Fruit fly (Drosophila melanogaster) whole organism, embryonic: ENCODE results near the gene CG6912.
A peak's percentile ranks its signal among the peaks of the same experiment; 100 is the strongest.

ENCODE experiments used
- B-H2 ChIP-seq: fragments of 200-800 bp; sonication (Bioruptor generic); optimal IDR thresholded peaks from 2 replicates; lab custom pipeline; 2018; ENCODE audit warnings: missing biosample characterization, mild to moderate bottlenecking, missing genetic modification characterization
- CG10366 ChIP-seq: fragments of 200-800 bp; sonication (Bioruptor generic); IDR thresholded peaks from 2 replicates; pipeline ENCODE4 v1.3.6; 2022; ENCODE audit warnings: missing biosample characterization, missing genetic modification characterization
- CG10543 ChIP-seq: fragments of 200-800 bp; sonication (Bioruptor generic); optimal IDR thresholded peaks from 3 replicates; lab custom pipeline; 2017; ENCODE audit warnings: missing biosample characterization, mild to moderate bottlenecking, missing genetic modification characterization, moderate library complexity
- CG11696 ChIP-seq: fragments of 200-800 bp; sonication (Bioruptor generic); IDR thresholded peaks from 2 replicates; pipeline ENCODE4 v1.3.6; 2022; ENCODE audit warnings: missing biosample characterization, missing genetic modification characterization
- CG14667 ChIP-seq: fragments of 200-800 bp; sonication (Bioruptor generic); IDR thresholded peaks from 2 replicates; pipeline ENCODE4 v1.3.6; 2022; ENCODE audit warnings: missing biosample characterization, missing genetic modification characterization
- CG15601 ChIP-seq: fragments of 200-800 bp; sonication (Bioruptor generic); optimal IDR thresholded peaks from 3 replicates; lab custom pipeline; 2019; ENCODE audit warnings: missing biosample characterization, mild to moderate bottlenecking, missing genetic modification characterization, moderate library complexity
- CG1602 ChIP-seq: fragments of 200-800 bp; sonication (Bioruptor generic); optimal IDR thresholded peaks from 3 replicates; lab custom pipeline; 2016; ENCODE audit warnings: missing biosample characterization, missing genetic modification characterization
- CG17568 ChIP-seq: fragments of 200-800 bp; sonication (Bioruptor generic); optimal IDR thresholded peaks from 2 replicates; lab custom pipeline; 2018; ENCODE audit warnings: missing biosample characterization, mild to moderate bottlenecking, missing genetic modification characterization, moderate library complexity
- CG18011 ChIP-seq: fragments of 200-800 bp; sonication (Bioruptor generic); optimal IDR thresholded peaks from 2 replicates; lab custom pipeline; 2017; ENCODE audit warnings: missing biosample characterization, missing genetic modification characterization, mild to moderate bottlenecking, moderate library complexity, missing genotype
- CG34422 ChIP-seq: fragments of 200-800 bp; sonication (Bioruptor generic); IDR thresholded peaks from 3 replicates; pipeline ENCODE4 v1.3.6; 2022; ENCODE audit warnings: missing biosample characterization, missing genetic modification characterization
- CG42726 ChIP-seq: fragments of 200-800 bp; sonication (Bioruptor generic); IDR thresholded peaks from 2 replicates; pipeline ENCODE4 v1.3.6; 2022; ENCODE audit warnings: missing biosample characterization, missing genetic modification characterization; ENCODE audit not compliant: partially characterized antibody
- CG4707 ChIP-seq: fragments of 200-800 bp; sonication (Bioruptor generic); optimal IDR thresholded peaks from 2 replicates; lab custom pipeline; 2018; ENCODE audit warnings: missing biosample characterization, mild to moderate bottlenecking, missing genetic modification characterization, moderate library complexity
- CG6654 ChIP-seq: fragments of 200-800 bp; sonication (Bioruptor generic); optimal IDR thresholded peaks from 2 replicates; lab custom pipeline; 2017; ENCODE audit warnings: missing biosample characterization, mild to moderate bottlenecking, missing genetic modification characterization
- CG9797 ChIP-seq: fragments of 200-800 bp; sonication (Bioruptor generic); optimal IDR thresholded peaks from 3 replicates; lab custom pipeline; 2018; ENCODE audit warnings: missing biosample characterization, mild to moderate bottlenecking, missing genetic modification characterization
- CTCF ChIP-seq: fragments of 200-800 bp; sonication (Bioruptor generic); optimal IDR thresholded peaks from 2 replicates; lab custom pipeline; 2017; ENCODE audit warnings: missing biosample characterization, mild to moderate bottlenecking, missing genetic modification characterization, moderate library complexity
- CkIIα-i1 ChIP-seq: fragments of 200-800 bp; sonication (Bioruptor generic); IDR thresholded peaks from 2 replicates; pipeline ENCODE4 v1.3.6; 2022; ENCODE audit warnings: missing biosample characterization, missing genetic modification characterization
- D19B ChIP-seq: fragments of 200-800 bp; sonication (Bioruptor generic); optimal IDR thresholded peaks from 2 replicates; lab custom pipeline; 2017; ENCODE audit warnings: missing biosample characterization, mild to moderate bottlenecking, missing genetic modification characterization
- Dip3 ChIP-seq: fragments of 200-800 bp; sonication (Bioruptor generic); optimal IDR thresholded peaks from 3 replicates; lab custom pipeline; 2016; ENCODE audit warnings: missing biosample characterization, missing genetic modification characterization
- E2f2 ChIP-seq: fragments of 200-800 bp; sonication (Bioruptor generic); IDR thresholded peaks from 2 replicates; pipeline ENCODE4 v1.3.6; 2022; ENCODE audit warnings: missing biosample characterization, missing genetic modification characterization
- ERR ChIP-seq: fragments of 200-800 bp; sonication (Bioruptor generic); optimal IDR thresholded peaks from 2 replicates; lab custom pipeline; 2016; ENCODE audit warnings: missing biosample characterization, missing genetic modification characterization
- Ets65A ChIP-seq: fragments of 200-800 bp; sonication (Bioruptor generic); peaks from one replicate; lab custom pipeline; 2016; ENCODE audit warnings: missing biosample characterization, missing genetic modification characterization
- HLH3B ChIP-seq: fragments of 200-800 bp; sonication (Bioruptor generic); IDR thresholded peaks from 2 replicates; pipeline ENCODE4 v1.3.6; 2022; ENCODE audit warnings: missing biosample characterization, missing genetic modification characterization
- HLHmδ ChIP-seq: fragments of 200-800 bp; sonication (Bioruptor generic); optimal IDR thresholded peaks from 2 replicates; lab custom pipeline; 2018; ENCODE audit warnings: missing biosample characterization, mild to moderate bottlenecking, missing genetic modification characterization, moderate library complexity
- HmgD ChIP-seq: fragments of 200-800 bp; sonication (Bioruptor generic); optimal IDR thresholded peaks from 3 replicates; lab custom pipeline; 2016; ENCODE audit warnings: missing biosample characterization, missing genetic modification characterization
- Hmr ChIP-seq: fragments of 200-800 bp; sonication (Bioruptor generic); optimal IDR thresholded peaks from 3 replicates; lab custom pipeline; 2017; ENCODE audit warnings: mild to moderate bottlenecking, missing biosample characterization, missing genetic modification reagents, missing genetic modification characterization
- Lim3 ChIP-seq: fragments of 200-800 bp; sonication (Bioruptor generic); IDR thresholded peaks from 2 replicates; pipeline ENCODE4 v1.3.6; 2022; ENCODE audit warnings: missing biosample characterization, missing genetic modification characterization
- NK7.1 ChIP-seq: fragments of 200-800 bp; sonication (Bioruptor generic); optimal IDR thresholded peaks from 3 replicates; lab custom pipeline; 2016; ENCODE audit warnings: missing biosample characterization, missing genetic modification characterization
- Nf-YA ChIP-seq: fragments of 200-800 bp; sonication (Bioruptor generic); IDR thresholded peaks from 2 replicates; pipeline ENCODE4 v1.3.6; 2022; ENCODE audit warnings: missing biosample characterization, missing genetic modification characterization
- Rx ChIP-seq: fragments of 200-800 bp; sonication (Bioruptor generic); IDR thresholded peaks from 2 replicates; pipeline ENCODE4 v1.3.6; 2022; ENCODE audit warnings: missing biosample characterization, missing genetic modification characterization
- Sry-δ ChIP-seq: fragments of 200-800 bp; sonication (Bioruptor generic); optimal IDR thresholded peaks from 2 replicates; lab custom pipeline; 2016; ENCODE audit warnings: missing biosample characterization, missing genetic modification characterization
- Usf ChIP-seq: fragments of 200-800 bp; sonication (Bioruptor generic); optimal IDR thresholded peaks from 2 replicates; lab custom pipeline; 2017; ENCODE audit warnings: missing genotype, missing biosample characterization, missing genetic modification characterization
- Vsx1 ChIP-seq: fragments of 200-800 bp; sonication (Bioruptor generic); optimal IDR thresholded peaks from 2 replicates; lab custom pipeline; 2017; ENCODE audit warnings: missing biosample characterization, mild to moderate bottlenecking, missing genetic modification characterization, missing genetic modification reagents
- Xbp1 ChIP-seq: fragments of 200-800 bp; sonication (Bioruptor generic); optimal IDR thresholded peaks from 3 replicates; lab custom pipeline; 2016; ENCODE audit warnings: missing biosample characterization, mild to moderate bottlenecking, missing genetic modification characterization
- ftz-f1 ChIP-seq: fragments of 200-800 bp; sonication (Bioruptor generic); optimal IDR thresholded peaks from 2 replicates; lab custom pipeline; 2016; ENCODE audit warnings: missing biosample characterization, missing genetic modification characterization
- gcm2 ChIP-seq: fragments of 200-800 bp; sonication (Bioruptor generic); optimal IDR thresholded peaks from 2 replicates; lab custom pipeline; 2016; ENCODE audit warnings: missing biosample characterization, missing genetic modification characterization
- grn ChIP-seq: fragments of 200-800 bp; sonication (Bioruptor generic); optimal IDR thresholded peaks from 3 replicates; lab custom pipeline; 2017; ENCODE audit warnings: missing biosample characterization, missing genetic modification characterization
- h ChIP-seq: fragments of >200 bp; optimal IDR thresholded peaks from 2 replicates; lab custom pipeline; 2017
- hth ChIP-seq: fragments of >200 bp; optimal IDR thresholded peaks from 2 replicates; lab custom pipeline; 2017; ENCODE audit warnings: inconsistent platforms
- insv ChIP-seq, 2 experiments: fragments of 200-800 bp; sonication (Bioruptor generic); optimal IDR thresholded peaks; 3 replicates each; lab custom pipeline; 2016 to 2018; ENCODE audit warnings: missing biosample characterization in 2 of 2, missing genetic modification characterization in 2 of 2
- lmd ChIP-seq: fragments of 200-800 bp; sonication (Bioruptor generic); IDR thresholded peaks from 2 replicates; pipeline ENCODE4 v1.3.6; 2022; ENCODE audit warnings: missing biosample characterization, missing genetic modification characterization
- mld ChIP-seq: fragments of 200-800 bp; sonication (Bioruptor generic); IDR thresholded peaks from 3 replicates; pipeline ENCODE4 v1.3.6; 2022; ENCODE audit warnings: missing biosample characterization, missing genetic modification characterization; ENCODE audit not compliant: partially characterized antibody
- nmo ChIP-seq: fragments of 200-800 bp; sonication (Bioruptor generic); optimal IDR thresholded peaks from 2 replicates; lab custom pipeline; 2018; ENCODE audit warnings: missing biosample characterization, mild to moderate bottlenecking, missing genetic modification characterization, moderate library complexity
- repo ChIP-seq: fragments of 200-800 bp; sonication (Bioruptor generic); optimal IDR thresholded peaks from 2 replicates; lab custom pipeline; 2016; ENCODE audit warnings: missing biosample characterization, missing genetic modification characterization
- sd ChIP-seq: fragments of 200-800 bp; sonication (Bioruptor generic); optimal IDR thresholded peaks from 3 replicates; lab custom pipeline; 2018; ENCODE audit warnings: missing biosample characterization, mild to moderate bottlenecking, missing genetic modification characterization, moderate library complexity
- so ChIP-seq: fragments of 200-800 bp; sonication (Bioruptor generic); IDR thresholded peaks from 3 replicates; pipeline ENCODE4 v1.3.6; 2022; ENCODE audit warnings: missing biosample characterization, missing genetic modification characterization
- sr ChIP-seq: fragments of 200-800 bp; sonication (Bioruptor generic); IDR thresholded peaks from 3 replicates; pipeline ENCODE4 v1.3.6; 2022; ENCODE audit warnings: missing biosample characterization, missing genetic modification characterization
- ssp ChIP-seq: fragments of 200-800 bp; sonication (Bioruptor generic); IDR thresholded peaks from 2 replicates; pipeline ENCODE4 v1.3.6; 2022; ENCODE audit warnings: missing biosample characterization, missing genetic modification characterization
- stwl ChIP-seq: fragments of 200-800 bp; sonication (Bioruptor generic); optimal IDR thresholded peaks from 3 replicates; lab custom pipeline; 2018; ENCODE audit warnings: missing biosample characterization, mild to moderate bottlenecking, missing genetic modification characterization, moderate library complexity

Gene CG6912

dm6 chr3R:15136846-15137245 lies at the start of gene CG6912, which contains the start of gene CG3984 (continued):
- TF ChIP-seq ftz-f1 (GFP tag; lab: Kevin White, UChicago) (peak; percentile 86), CG10366 (no peak), Rx (GFP tag; lab: Robert Waterston, UW) (no peak), nmo (GFP tag; lab: Kevin White, UChicago) (no peak), ERR (GFP tag; lab: Kevin White, UChicago) (peak; percentile 27), CG10543 (GFP tag; lab: Kevin White, UChicago) (peak; percentile 0), CG42726 (no peak), CG11696 (no peak)

DNA sequence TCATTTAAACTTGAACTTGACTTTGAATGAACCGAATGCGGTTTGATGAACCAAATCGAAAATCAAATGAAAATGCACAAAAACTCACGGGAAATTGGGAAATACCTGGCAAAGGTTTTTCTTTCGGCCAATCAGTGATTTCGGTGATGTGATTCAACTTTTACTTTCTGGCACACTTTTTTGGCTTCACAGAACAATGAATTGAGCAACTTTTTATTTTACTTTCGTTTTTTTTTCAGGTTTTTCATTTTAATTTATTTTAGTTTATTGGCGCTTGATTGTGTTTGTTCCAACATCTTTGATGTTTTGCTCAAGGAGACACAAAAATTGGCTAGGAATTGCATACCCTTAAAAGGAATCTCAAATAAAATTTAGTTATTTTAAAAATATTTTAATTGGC lies 44.7 kb upstream of the CG6912 start, which contains the start of gene Mf:
Gene Mf, minus strand, starts transcription at position 44 of the 400 bp plus-strand sequence.
- TF ChIP-seq Vsx1 (GFP tag; lab: Kevin White, UChicago) (no peak), CG9797 (GFP tag; lab: Kevin White, UChicago) (no peak), hth (no peak), insv (GFP tag; optimal IDR thresholded peaks at IDR 0.05; lab: Kevin White, UChicago) (no peak), NK7.1 (no peak), repo (GFP tag; lab: Kevin White, UChicago) (no peak), Usf (GFP tag; lab: Kevin White, UChicago) (no peak), Xbp1 (GFP tag; lab: Kevin White, UChicago) (no peak), Lim3 (GFP tag; lab: Robert Waterston, UW) (no peak), HLH3B (GFP tag; lab: Robert Waterston, UW) (no peak), CG18011 (GFP tag; lab: Kevin White, UChicago) (no peak), Dip3 (GFP tag; lab: Kevin White, UChicago) (no peak), B-H2 (GFP tag; lab: Kevin White, UChicago) (no peak), h (no peak), CG14667 (GFP tag; lab: Robert Waterston, UW) (no peak)

- no peak for TF ChIP-seq stwl (tag; lab: Kevin White, UChicago)
- TF ChIP-seq so (GFP tag; lab: Robert Waterston, UW): peak; percentile 76; the same call in 2 of the 3 replicates
- no peak for TF ChIP-seq CG4707 (GFP tag; lab: Kevin White, UChicago)
- peak; percentile 16 for TF ChIP-seq Ets65A (GFP tag; lab: Kevin White, UChicago)
- peak; percentile 9 for TF ChIP-seq sd (tag; lab: Kevin White, UChicago)
- TF ChIP-seq Nf-YA (GFP tag; lab: Robert Waterston, UW): no peak
- no peak for TF ChIP-seq CG17568
- peak; percentile 72 for TF ChIP-seq CG10543 (GFP tag; lab: Kevin White, UChicago)
Measured at dm6 chr3R:15177230-15177629, 40.4 kb upstream of the CG6912 start.

- TF ChIP-seq CG1602 (GFP tag; lab: Kevin White, UChicago) (no peak), ssp (peak; percentile 40; the same call in 1 of the 2 replicates), CG6654 (no peak), CkIIα-i1 (no peak), E2f2 (no peak), grn (GFP tag; lab: Kevin White, UChicago) (no peak), Lim3 (GFP tag; lab: Robert Waterston, UW) (no peak), HLHmδ (GFP tag; lab: Kevin White, UChicago) (no peak), Sry-δ (no peak), CG15601 (no peak), gcm2 (GFP tag; lab: Kevin White, UChicago) (no peak), Hmr (GFP tag; lab: Kevin White, UChicago) (peak; percentile 37), lmd (GFP tag; lab: Robert Waterston, UW) (peak; percentile 69), D19B (GFP tag; lab: Kevin White, UChicago) (peak; percentile 78), CTCF (GFP tag; lab: Kevin White, UChicago) (no peak), HmgD (no peak), sr (GFP tag; lab: Robert Waterston, UW) (no peak), CG34422 (no peak), mld (GFP tag; lab: Robert Waterston, UW) (no peak)
Measured at dm6 chr3R:15149772-15150512, 13.1 kb upstream of the CG6912 start, which contains the start of gene Gyc88E. TSS of gene Gyc88E (plus strand) at chr3R:15150375.
